Worm (Caenorhabditis elegans) whole organism, early embryonic: ENCODE measurements around the gene F12D9.2.

ENCODE experiments used
- ama-1 ChIP-seq: fragments of 150-350 bp; optimal IDR thresholded peaks from 2 replicates; lab custom pipeline; 2014
- flt-1 ChIP-seq: fragments of 200-800 bp; sonication (Bioruptor generic); IDR thresholded peaks from 2 replicates; pipeline ENCODE4 v1.3.6; 2022; ENCODE audit warnings: missing genetic modification characterization, missing compliant biosample characterization
- tbx-11 ChIP-seq: fragments of 200-800 bp; sonication (Bioruptor generic); IDR thresholded peaks from 2 replicates; pipeline ENCODE4 v1.3.6; 2022; ENCODE audit warnings: missing genetic modification characterization, missing compliant biosample characterization

- TF ChIP-seq tbx-11 (no peak), flt-1 (GFP tag; lab: Robert Waterston, UW) (no peak), ama-1 (lab: Kevin White, UChicago) (no peak)
Measured at ce11 chrX:8660319-8660718, 13.4 kb upstream of the F12D9.2 start, which contains the start of gene rig-1.
